Worm (Caenorhabditis elegans) whole organism, L4 larva: ENCODE measurements around the gene col-75.

Experiments
- Y48G9A.11 ChIP-seq: fragments of 200-800 bp; sonication (Bioruptor generic); IDR thresholded peaks from 2 replicates; pipeline ENCODE4 v1.3.6; 2022; ENCODE audit warnings: missing genetic modification reagents, missing genetic modification characterization, missing compliant biosample characterization
- ama-1 ChIP-seq: fragments of 150-350 bp; optimal IDR thresholded peaks from 2 replicates; lab custom pipeline; 2014; ENCODE audit warnings: inconsistent platforms, mixed read lengths
- ctbp-1 ChIP-seq: fragments of 200-800 bp; sonication (Bioruptor generic); IDR thresholded peaks from 2 replicates; pipeline ENCODE4 v1.3.6; 2022; ENCODE audit warnings: missing genetic modification reagents, missing genetic modification characterization, missing compliant biosample characterization
- egl-27 ChIP-seq: sonication (generic microtip); optimal IDR thresholded peaks from 3 replicates; lab custom pipeline; 2017; ENCODE audit warnings: missing biosample characterization, missing genetic modification reagents, missing genetic modification characterization
- nhr-11 ChIP-seq: fragments of 150-350 bp; optimal IDR thresholded peaks from 2 replicates; lab custom pipeline; 2014; ENCODE audit warnings: missing biosample characterization, missing genetic modification characterization
- nhr-28 ChIP-seq: fragments of 150-350 bp; optimal IDR thresholded peaks from 2 replicates; lab custom pipeline; 2014; ENCODE audit warnings: missing biosample characterization, missing genetic modification characterization
- nhr-41 ChIP-seq: fragments of 200-800 bp; sonication (Bioruptor generic); IDR thresholded peaks from 2 replicates; pipeline ENCODE4 v1.3.6; 2022; ENCODE audit warnings: missing genetic modification reagents, missing genetic modification characterization, missing compliant biosample characterization
- unc-39 ChIP-seq: sonication (generic microtip); optimal IDR thresholded peaks from 2 replicates; lab custom pipeline; 2017; ENCODE audit warnings: missing biosample characterization, missing genetic modification characterization
- unc-62 ChIP-seq, 3 experiments: fragments of 150-350 bp in 1 of 3; sonication (generic microtip); optimal IDR thresholded peaks in 2 of 3; peaks in 1 of 3; 1 replicate in 1 of 3; 2 replicates in 2 of 3; lab custom pipeline; 2014 to 2017; ENCODE audit warnings: missing biosample characterization in 3 of 3, missing genetic modification characterization in 3 of 3, missing genetic modification reagents in 3 of 3, missing genotype in 1 of 3
- ztf-11 ChIP-seq: fragments of 150-350 bp; optimal IDR thresholded peaks from 2 replicates; lab custom pipeline; 2014; ENCODE audit warnings: missing biosample characterization, missing genetic modification characterization

DNA sequence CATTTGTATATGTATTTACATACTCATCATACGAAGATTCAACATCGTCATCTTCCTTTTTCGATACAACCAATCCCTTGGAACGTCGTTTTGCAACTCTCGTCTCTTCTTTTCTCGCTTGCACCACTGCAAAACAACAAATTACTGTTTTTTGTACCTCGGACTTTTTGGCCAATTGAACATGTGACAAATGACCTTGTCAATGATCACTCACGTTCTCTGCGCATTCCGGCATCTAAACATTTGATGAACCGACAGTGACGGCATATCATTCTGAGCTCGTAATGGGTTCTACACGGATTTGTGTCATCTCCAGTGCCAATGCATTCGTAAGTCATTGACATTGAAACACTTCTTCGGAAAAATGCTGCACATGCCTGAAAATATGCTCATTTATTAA is 22.1 kb downstream of the col-75 start:
- TF ChIP-seq nhr-41: no peak
- TF ChIP-seq unc-62 (GFP tag; optimal IDR thresholded peaks at IDR 0.05 in 1 of 2; lab: Kevin White, UChicago): peak in 1 of 2 experiments; percentile 99
- no peak for TF ChIP-seq unc-62 (tag; optimal IDR thresholded peaks at IDR 0.05; lab: Kevin White, UChicago)
- no peak for TF ChIP-seq Y48G9A.11
- TF ChIP-seq nhr-11 (tag; lab: Kevin White, UChicago): no peak
- TF ChIP-seq egl-27 (tag; lab: Kevin White, UChicago): no peak
- no peak for TF ChIP-seq ama-1 (lab: Kevin White, UChicago)
- TF ChIP-seq unc-39 (tag; lab: Kevin White, UChicago): no peak
- no peak for TF ChIP-seq ctbp-1
- no peak for TF ChIP-seq ztf-11 (tag; lab: Kevin White, UChicago)
- TF ChIP-seq nhr-28 (tag; lab: Kevin White, UChicago): peak; percentile 39
